Fruit fly (Drosophila melanogaster) whole organism, embryonic: ENCODE data around the gene Tcs6.

ENCODE experiments used
- Awh ChIP-seq: fragments of 200-800 bp; sonication (Bioruptor generic); IDR thresholded peaks from 2 replicates; pipeline ENCODE4, ENCODE4 v1.3.6; 2022; ENCODE audit warnings: missing biosample characterization, missing genetic modification characterization
- BtbVII ChIP-seq: fragments of 200-800 bp; sonication (Bioruptor generic); optimal IDR thresholded peaks from 3 replicates; lab custom pipeline; 2017; ENCODE audit warnings: missing biosample characterization, mild to moderate bottlenecking, missing genetic modification characterization
- CG10321 ChIP-seq: fragments of 200-800 bp; sonication (Bioruptor generic); IDR thresholded peaks from 2 replicates; pipeline ENCODE4 v1.3.6; 2022; ENCODE audit warnings: missing biosample characterization, missing genetic modification characterization
- CG10543 ChIP-seq: fragments of 200-800 bp; sonication (Bioruptor generic); optimal IDR thresholded peaks from 3 replicates; lab custom pipeline; 2017; ENCODE audit warnings: missing biosample characterization, mild to moderate bottlenecking, missing genetic modification characterization, moderate library complexity
- CG10979 ChIP-seq: fragments of 200-800 bp; sonication (Bioruptor generic); optimal IDR thresholded peaks from 2 replicates; lab custom pipeline; 2018; ENCODE audit warnings: missing biosample characterization, mild to moderate bottlenecking, missing genetic modification characterization, moderate library complexity
- CG12219 ChIP-seq: fragments of 200-800 bp; sonication (Bioruptor generic); optimal IDR thresholded peaks from 3 replicates; lab custom pipeline; 2018; ENCODE audit warnings: missing biosample characterization, mild to moderate bottlenecking, missing genetic modification characterization
- CG12769 ChIP-seq: fragments of 200-800 bp; sonication (Bioruptor generic); optimal IDR thresholded peaks from 2 replicates; lab custom pipeline; 2019; ENCODE audit warnings: missing biosample characterization, mild to moderate bottlenecking, missing genetic modification characterization, moderate library complexity
- CG12942 ChIP-seq: fragments of 200-800 bp; sonication (Bioruptor generic); optimal IDR thresholded peaks from 3 replicates; lab custom pipeline; 2016; ENCODE audit warnings: missing biosample characterization, missing genetic modification characterization
- CG17829 ChIP-seq: fragments of 200-800 bp; optimal IDR thresholded peaks from 2 replicates; lab custom pipeline; 2019; ENCODE audit warnings: missing biosample characterization, mild to moderate bottlenecking, missing genetic modification characterization, moderate library complexity
- CG2712 ChIP-seq: fragments of 200-800 bp; optimal IDR thresholded peaks from 3 replicates; lab custom pipeline; 2019; ENCODE audit warnings: missing biosample characterization, mild to moderate bottlenecking, missing genetic modification characterization, moderate library complexity
- CG33213 ChIP-seq: fragments of 200-800 bp; sonication (Bioruptor generic); optimal IDR thresholded peaks from 3 replicates; lab custom pipeline; 2016; ENCODE audit warnings: missing biosample characterization, missing genetic modification characterization
- CG5180 ChIP-seq: fragments of 200-800 bp; sonication (Bioruptor generic); optimal IDR thresholded peaks from 3 replicates; lab custom pipeline; 2017; ENCODE audit warnings: missing biosample characterization, missing genetic modification characterization, mild to moderate bottlenecking, moderate library complexity, missing genetic modification reagents
- CG5953 ChIP-seq: fragments of 200-800 bp; sonication (Bioruptor generic); IDR thresholded peaks from 2 replicates; pipeline ENCODE4 v1.3.6; 2022; ENCODE audit warnings: missing biosample characterization, missing genetic modification characterization
- CG6654 ChIP-seq: fragments of 200-800 bp; sonication (Bioruptor generic); optimal IDR thresholded peaks from 2 replicates; lab custom pipeline; 2017; ENCODE audit warnings: missing biosample characterization, mild to moderate bottlenecking, missing genetic modification characterization
- CG7357 ChIP-seq: fragments of 200-800 bp; sonication (Bioruptor generic); IDR thresholded peaks from 3 replicates; pipeline ENCODE4 v1.3.6; 2022; ENCODE audit warnings: missing biosample characterization, missing genetic modification characterization
- CG9797 ChIP-seq: fragments of 200-800 bp; sonication (Bioruptor generic); optimal IDR thresholded peaks from 3 replicates; lab custom pipeline; 2018; ENCODE audit warnings: missing biosample characterization, mild to moderate bottlenecking, missing genetic modification characterization
- CG9876 ChIP-seq: fragments of 200-800 bp; sonication (Bioruptor generic); optimal IDR thresholded peaks from 2 replicates; lab custom pipeline; 2016; ENCODE audit warnings: missing biosample characterization, missing genetic modification characterization
- Dad ChIP-seq: fragments of 200-800 bp; sonication (Bioruptor generic); optimal IDR thresholded peaks from 3 replicates; lab custom pipeline; 2016; ENCODE audit warnings: missing biosample characterization, missing genetic modification characterization
- Dek ChIP-seq: fragments of 200-800 bp; sonication (Bioruptor generic); optimal IDR thresholded peaks from 3 replicates; lab custom pipeline; 2019; ENCODE audit warnings: missing biosample characterization, mild to moderate bottlenecking, missing genetic modification characterization, moderate library complexity
- Doc3 ChIP-seq: fragments of 200-800 bp; sonication (Bioruptor generic); IDR thresholded peaks from 3 replicates; pipeline ENCODE4 v1.3.6; 2022; ENCODE audit warnings: missing biosample characterization, missing genetic modification characterization; ENCODE audit not compliant: partially characterized antibody
- Elba2 ChIP-seq: fragments of 200-800 bp; sonication (Bioruptor generic); optimal IDR thresholded peaks from 3 replicates; lab custom pipeline; 2016; ENCODE audit warnings: missing biosample characterization, missing genetic modification characterization
- Gug ChIP-seq: fragments of 200-800 bp; sonication (Bioruptor generic); IDR thresholded peaks from 4 replicates; pipeline ENCODE4 v1.3.6; 2022; ENCODE audit warnings: missing biosample characterization, missing genetic modification characterization
- HmgZ ChIP-seq: fragments of 200-800 bp; sonication (Bioruptor generic); optimal IDR thresholded peaks from 2 replicates; lab custom pipeline; 2018; ENCODE audit warnings: missing biosample characterization, mild to moderate bottlenecking, missing genetic modification characterization
- Med ChIP-seq: fragments of 200-800 bp; sonication (Bioruptor generic); peaks from one replicate; lab custom pipeline; 2016; ENCODE audit warnings: missing biosample characterization, missing genetic modification characterization, mild to moderate bottlenecking, inconsistent platforms, moderate library complexity
- Neu2 ChIP-seq: fragments of 200-800 bp; sonication (Bioruptor generic); optimal IDR thresholded peaks from 3 replicates; lab custom pipeline; 2016; ENCODE audit warnings: missing biosample characterization, missing genetic modification characterization, borderline replicate concordance
- Rfx ChIP-seq: fragments of 200-800 bp; sonication (Bioruptor generic); IDR thresholded peaks from 2 replicates; pipeline ENCODE4 v1.3.6; 2022; ENCODE audit warnings: missing biosample characterization, missing genetic modification characterization
- Sox102F ChIP-seq: fragments of 200-800 bp; sonication (Bioruptor generic); optimal IDR thresholded peaks from 2 replicates; lab custom pipeline; 2018; ENCODE audit warnings: missing biosample characterization, mild to moderate bottlenecking, missing genetic modification characterization, moderate library complexity
- Trl ChIP-seq, 3 experiments: fragments of >200 bp in 2 of 3; fragments of 200-800 bp in 1 of 3; sonication (Bioruptor generic) in 1 of 3; optimal IDR thresholded peaks; 2 replicates in 1 of 3; 3 replicates in 2 of 3; lab custom pipeline; 2016 to 2017; ENCODE audit warnings: missing biosample characterization in 1 of 3, missing genetic modification characterization in 1 of 3
- bbx ChIP-seq: fragments of 200-800 bp; sonication (Bioruptor generic); IDR thresholded peaks from 2 replicates; pipeline ENCODE4 v1.3.6; 2022; ENCODE audit warnings: missing biosample characterization, missing genetic modification characterization; ENCODE audit not compliant: partially characterized antibody
- bigmax ChIP-seq: fragments of 200-800 bp; sonication (Bioruptor generic); optimal IDR thresholded peaks from 2 replicates; lab custom pipeline; 2018; ENCODE audit warnings: missing biosample characterization, mild to moderate bottlenecking, missing genetic modification characterization
- bsh ChIP-seq, 2 experiments: fragments of 200-800 bp; sonication (Bioruptor generic); optimal IDR thresholded peaks; 2 replicates each; lab custom pipeline; 2017 to 2018; ENCODE audit warnings: mild to moderate bottlenecking in 2 of 2, missing biosample characterization in 2 of 2, missing genetic modification characterization in 2 of 2, moderate library complexity in 1 of 2
- btn ChIP-seq: fragments of 200-800 bp; sonication (Bioruptor generic); optimal IDR thresholded peaks from 2 replicates; lab custom pipeline; 2016; ENCODE audit warnings: missing biosample characterization, missing genetic modification characterization
- cato ChIP-seq: fragments of 200-800 bp; sonication (Bioruptor generic); optimal IDR thresholded peaks from 2 replicates; lab custom pipeline; 2016; ENCODE audit warnings: missing biosample characterization, missing genetic modification characterization, borderline replicate concordance
- ewg ChIP-seq: fragments of 200-800 bp; sonication (Bioruptor generic); optimal IDR thresholded peaks from 3 replicates; lab custom pipeline; 2017; ENCODE audit warnings: mild to moderate bottlenecking, missing biosample characterization, missing genetic modification reagents, missing genetic modification characterization
- exex ChIP-seq: fragments of 200-800 bp; sonication (Bioruptor generic); optimal IDR thresholded peaks from 4 replicates; lab custom pipeline; 2018; ENCODE audit warnings: missing biosample characterization, mild to moderate bottlenecking, missing genetic modification characterization, moderate library complexity
- fru ChIP-seq: fragments of >200 bp; optimal IDR thresholded peaks from 2 replicates; lab custom pipeline; 2017
- grau ChIP-seq: fragments of 200-800 bp; optimal IDR thresholded peaks from 3 replicates; lab custom pipeline; 2019; ENCODE audit warnings: missing biosample characterization, mild to moderate bottlenecking, missing genetic modification characterization, moderate library complexity
- her ChIP-seq: fragments of 200-800 bp; sonication (Bioruptor generic); optimal IDR thresholded peaks from 2 replicates; lab custom pipeline; 2016; ENCODE audit warnings: missing biosample characterization, missing genetic modification characterization
- odd ChIP-seq: fragments of 200-800 bp; sonication (Bioruptor generic); optimal IDR thresholded peaks from 2 replicates; lab custom pipeline; 2017; ENCODE audit warnings: missing biosample characterization, mild to moderate bottlenecking, missing genetic modification characterization
- p53 ChIP-seq: fragments of 200-800 bp; sonication (Bioruptor generic); optimal IDR thresholded peaks from 2 replicates; lab custom pipeline; 2016; ENCODE audit warnings: missing biosample characterization, missing genetic modification characterization
- pan ChIP-seq, 4 experiments: fragments of >200 bp in 3 of 4; fragments of 200-800 bp in 1 of 4; sonication (Bioruptor generic) in 1 of 4; optimal IDR thresholded peaks in 3 of 4; IDR thresholded peaks in 1 of 4; 2 replicates each; pipeline versions ENCODE4 v1.3.6 to Lab custom; 2017 to 2022; ENCODE audit warnings: missing biosample characterization in 2 of 4, missing genetic modification characterization in 2 of 4, mixed read lengths in 1 of 4
- phol ChIP-seq: fragments of 200-800 bp; sonication (Bioruptor generic); optimal IDR thresholded peaks from 3 replicates; lab custom pipeline; 2018; ENCODE audit warnings: missing biosample characterization, mild to moderate bottlenecking, missing genetic modification characterization, moderate library complexity
- pnt ChIP-seq: fragments of 200-800 bp; sonication (Bioruptor generic); optimal IDR thresholded peaks from 3 replicates; lab custom pipeline; 2016; ENCODE audit warnings: missing biosample characterization, missing genetic modification characterization
- pros ChIP-seq: fragments of 200-800 bp; sonication (Bioruptor generic); optimal IDR thresholded peaks from 3 replicates; lab custom pipeline; 2019; ENCODE audit warnings: missing biosample characterization, mild to moderate bottlenecking, missing genetic modification characterization, moderate library complexity
- scrt ChIP-seq: fragments of 200-800 bp; sonication (Bioruptor generic); optimal IDR thresholded peaks from 2 replicates; lab custom pipeline; 2018; ENCODE audit warnings: missing biosample characterization, mild to moderate bottlenecking, missing genetic modification characterization, moderate library complexity
- ssp ChIP-seq: fragments of 200-800 bp; sonication (Bioruptor generic); IDR thresholded peaks from 2 replicates; pipeline ENCODE4 v1.3.6; 2022; ENCODE audit warnings: missing biosample characterization, missing genetic modification characterization
- stwl ChIP-seq: fragments of 200-800 bp; sonication (Bioruptor generic); optimal IDR thresholded peaks from 3 replicates; lab custom pipeline; 2018; ENCODE audit warnings: missing biosample characterization, mild to moderate bottlenecking, missing genetic modification characterization, moderate library complexity
- sug ChIP-seq: fragments of 200-800 bp; optimal IDR thresholded peaks from 2 replicates; lab custom pipeline; 2019; ENCODE audit warnings: missing biosample characterization, mild to moderate bottlenecking, missing genetic modification characterization, moderate library complexity
- toy ChIP-seq: fragments of 200-800 bp; sonication (Bioruptor generic); IDR thresholded peaks from 2 replicates; pipeline ENCODE4 v1.3.6; 2022; ENCODE audit warnings: missing biosample characterization, missing genetic modification characterization
- zen ChIP-seq: fragments of 200-800 bp; sonication (Bioruptor generic); optimal IDR thresholded peaks from 3 replicates; lab custom pipeline; 2018; ENCODE audit warnings: missing biosample characterization, mild to moderate bottlenecking, missing genetic modification characterization, moderate library complexity

The Tcs6 gene

dm6 chr3R:26099238-26099637 lies 41.2 kb upstream of the Tcs6 start (continued):
- TF ChIP-seq CG7357 (GFP tag; lab: Robert Waterston, UW) (no peak), pan (optimal IDR thresholded peaks at IDR 0.05; lab: Kevin White, UChicago) (no peak), pan (GFP tag; optimal IDR thresholded peaks at IDR 0.05 in 1 of 2, IDR thresholded peaks at IDR 0.05 in 1 of 2) (no peak), zen (tag; lab: Kevin White, UChicago) (no peak), CG2712 (tag; lab: Kevin White, UChicago) (no peak), HmgZ (tag; lab: Kevin White, UChicago) (peak; percentile 3), CG33213 (GFP tag; lab: Kevin White, UChicago) (peak; percentile 5), Trl (optimal IDR thresholded peaks at IDR 0.05; lab: Kevin White, UChicago) (peak in 1 of 2 experiments; percentile 22), Trl (GFP tag; optimal IDR thresholded peaks at IDR 0.05; lab: Kevin White, UChicago) (no peak), fru (no peak), cato (GFP tag; lab: Kevin White, UChicago) (no peak), toy (GFP tag; lab: Robert Waterston, UW) (no peak), CG10543 (GFP tag; lab: Kevin White, UChicago) (peak; percentile 8), grau (tag; lab: Kevin White, UChicago) (no peak), Neu2 (GFP tag; lab: Kevin White, UChicago) (no peak), Sox102F (GFP tag; lab: Kevin White, UChicago) (no peak), odd (GFP tag; lab: Kevin White, UChicago) (no peak), BtbVII (no peak), p53 (GFP tag; lab: Kevin White, UChicago) (no peak), bbx (GFP tag; lab: Robert Waterston, UW) (no peak), CG12219 (GFP tag; lab: Kevin White, UChicago) (no peak), sug (no peak), CG6654 (GFP tag; lab: Kevin White, UChicago) (no peak), Dek (tag; lab: Kevin White, UChicago) (no peak), CG5953 (GFP tag; lab: Robert Waterston, UW) (no peak), Med (GFP tag; lab: Kevin White, UChicago) (peak; percentile 81), pros (no peak), ssp (no peak), CG12769 (peak; percentile 61), bigmax (GFP tag; lab: Kevin White, UChicago) (no peak), Dad (GFP tag; lab: Kevin White, UChicago) (no peak), her (GFP tag; lab: Kevin White, UChicago) (peak; percentile 23), bsh (GFP tag; optimal IDR thresholded peaks at IDR 0.05; lab: Kevin White, UChicago) (no peak), phol (no peak), exex (tag; lab: Kevin White, UChicago) (no peak), btn (no peak), CG17829 (no peak), CG9876 (GFP tag; lab: Kevin White, UChicago) (no peak), pnt (GFP tag; lab: Kevin White, UChicago) (peak; percentile 15), CG5180 (no peak), CG10321 (GFP tag; lab: Robert Waterston, UW) (no peak), CG10979 (tag; lab: Kevin White, UChicago) (no peak), CG9797 (no peak), Gug (GFP tag; lab: Robert Waterston, UW) (no peak), ewg (no peak), Elba2 (GFP tag; lab: Kevin White, UChicago) (no peak), CG12942 (GFP tag; lab: Kevin White, UChicago) (no peak), stwl (no peak), scrt (GFP tag; lab: Kevin White, UChicago) (no peak), Awh (GFP tag; lab: Robert Waterston, UW) (no peak), Doc3 (GFP tag; lab: Robert Waterston, UW) (no peak), Rfx (GFP tag; lab: Robert Waterston, UW) (peak; percentile 6; the same call in 1 of the 2 replicates)
